Worm (Caenorhabditis elegans) whole organism, young adult: ENCODE measurements around the gene T09F3.4.

Experiments
- B0019.2 ChIP-seq: fragments of 200-800 bp; sonication (Bioruptor generic); conservative IDR thresholded peaks from 2 replicates; pipeline ENCODE4 v1.3.6; 2022; ENCODE audit warnings: missing genetic modification reagents, missing genetic modification characterization, missing compliant biosample characterization
- C06A6.2 ChIP-seq: fragments of 200-800 bp; sonication (Bioruptor generic); conservative IDR thresholded peaks from 2 replicates; pipeline ENCODE4 v1.3.6; 2022; ENCODE audit warnings: missing genetic modification characterization, missing compliant biosample characterization
- F23B12.7 ChIP-seq: sonication (generic microtip); optimal IDR thresholded peaks from 2 replicates; lab custom pipeline; 2017; ENCODE audit warnings: missing genetic modification characterization, mild to moderate bottlenecking, missing compliant biosample characterization, antibody characterized with exemption, moderate library complexity; ENCODE audit not compliant: insufficient read depth
- F33H1.4 ChIP-seq: fragments of 200-800 bp; sonication (Bioruptor generic); IDR thresholded peaks from 2 replicates; pipeline ENCODE4 v1.3.6; 2022; ENCODE audit warnings: missing genetic modification reagents, missing genetic modification characterization, missing compliant biosample characterization
- F52B5.7 ChIP-seq: sonication (generic microtip); optimal IDR thresholded peaks from 2 replicates; lab custom pipeline; 2016; ENCODE audit warnings: mild to moderate bottlenecking, missing genetic modification characterization, missing compliant biosample characterization
- F55B11.4 ChIP-seq: sonication (generic microtip); optimal IDR thresholded peaks from 2 replicates; lab custom pipeline; 2016; ENCODE audit warnings: missing compliant biosample characterization, missing genetic modification characterization, borderline replicate concordance; ENCODE audit not compliant: insufficient read depth
- Y53F4B.3 ChIP-seq: fragments of 200-800 bp; sonication (Bioruptor generic); IDR thresholded peaks from 2 replicates; pipeline ENCODE4 v1.3.6; 2022; ENCODE audit warnings: missing genetic modification reagents, missing genetic modification characterization, missing compliant biosample characterization
- Y79H2A.3 ChIP-seq: fragments of 200-800 bp; sonication (Bioruptor generic); conservative IDR thresholded peaks from 2 replicates; pipeline ENCODE4 v1.3.6; 2022; ENCODE audit warnings: missing genetic modification reagents, missing genetic modification characterization, missing compliant biosample characterization
- aptf-2 ChIP-seq: fragments of 200-800 bp; sonication (Bioruptor generic); conservative IDR thresholded peaks from 2 replicates; pipeline ENCODE4 v1.3.6; 2022; ENCODE audit warnings: missing genetic modification reagents, missing genetic modification characterization, missing compliant biosample characterization
- aptf-3 ChIP-seq: fragments of 200-800 bp; sonication (Bioruptor generic); IDR thresholded peaks from 2 replicates; pipeline ENCODE4 v1.3.6; 2022; ENCODE audit warnings: missing genetic modification characterization, missing compliant biosample characterization
- attf-3 ChIP-seq: fragments of 200-800 bp; sonication (Bioruptor generic); conservative IDR thresholded peaks from 2 replicates; pipeline ENCODE4 v1.3.6; 2022; ENCODE audit warnings: missing genetic modification reagents, missing genetic modification characterization, missing compliant biosample characterization
- attf-6 ChIP-seq: fragments of 200-800 bp; sonication (Bioruptor generic); IDR thresholded peaks from 2 replicates; pipeline ENCODE4 v1.3.6; 2022; ENCODE audit warnings: missing genetic modification reagents, missing genetic modification characterization, missing compliant biosample characterization
- cebp-1 ChIP-seq, 2 experiments: fragments of 200-800 bp in 1 of 2; sonication (Bioruptor generic) in 1 of 2; sonication (generic microtip) in 1 of 2; IDR thresholded peaks in 1 of 2; optimal IDR thresholded peaks in 1 of 2; 2 replicates each; pipeline versions ENCODE4 v1.3.6 to Lab custom; 2017 to 2022; ENCODE audit warnings: missing compliant biosample characterization in 2 of 2, missing genetic modification characterization in 2 of 2, mild to moderate bottlenecking in 1 of 2, missing genetic modification reagents in 1 of 2, moderate library complexity in 1 of 2
- cebp-2 ChIP-seq: fragments of 200-800 bp; sonication (Bioruptor generic); IDR thresholded peaks from 2 replicates; pipeline ENCODE4 v1.3.6; 2022; ENCODE audit warnings: missing genetic modification characterization, missing compliant biosample characterization
- die-1 ChIP-seq: sonication (generic microtip); optimal IDR thresholded peaks from 2 replicates; lab custom pipeline; 2016; ENCODE audit warnings: missing genotype, mild to moderate bottlenecking, missing genetic modification characterization, missing compliant biosample characterization
- dpl-1 ChIP-seq: fragments of 150-350 bp; optimal IDR thresholded peaks from 2 replicates; lab custom pipeline; 2014; ENCODE audit warnings: missing biosample characterization, missing genetic modification reagents, missing genetic modification characterization
- efl-1 ChIP-seq: fragments of 150-350 bp; optimal IDR thresholded peaks from 2 replicates; lab custom pipeline; 2014; ENCODE audit warnings: missing biosample characterization, missing genetic modification reagents, missing genetic modification characterization
- egrh-3 ChIP-seq: fragments of 200-800 bp; sonication (Bioruptor generic); IDR thresholded peaks from 2 replicates; pipeline ENCODE4 v1.3.6; 2022; ENCODE audit warnings: missing genetic modification reagents, missing genetic modification characterization, missing compliant biosample characterization
- him-1 ChIP-seq: sonication (generic microtip); optimal IDR thresholded peaks from 2 replicates; lab custom pipeline; 2016; ENCODE audit warnings: missing genotype, missing genetic modification reagents, missing genetic modification characterization, missing compliant biosample characterization
- lin-35 ChIP-seq, 3 experiments: fragments of 150-350 bp in 2 of 3; sonication (generic microtip) in 1 of 3; optimal IDR thresholded peaks; 2 replicates each; lab custom pipeline; 2014 to 2018; ENCODE audit warnings: missing biosample characterization in 3 of 3, missing genetic modification characterization in 3 of 3, missing genetic modification reagents in 3 of 3
- lin-54 ChIP-seq: fragments of 200-800 bp; sonication (Bioruptor generic); optimal IDR thresholded peaks from 2 replicates; lab custom pipeline; 2018; ENCODE audit warnings: mild to moderate bottlenecking, missing genetic modification characterization, missing compliant biosample characterization
- lsl-1 ChIP-seq: fragments of 200-800 bp; sonication (Bioruptor generic); optimal IDR thresholded peaks from 2 replicates; lab custom pipeline; 2018; ENCODE audit warnings: mild to moderate bottlenecking, missing genetic modification characterization, moderate library complexity, missing compliant biosample characterization
- madf-8 ChIP-seq: fragments of 200-800 bp; sonication (Bioruptor generic); conservative IDR thresholded peaks from 2 replicates; pipeline ENCODE4 v1.3.6; 2022; ENCODE audit warnings: missing genetic modification reagents, missing genetic modification characterization, missing compliant biosample characterization
- mcd-1 ChIP-seq: fragments of 200-800 bp; sonication (Bioruptor generic); IDR thresholded peaks from 2 replicates; pipeline ENCODE4 v1.3.6; 2022; ENCODE audit warnings: missing genetic modification reagents, missing genetic modification characterization, missing compliant biosample characterization
- mes-4 ChIP-seq: sonication (generic microtip); optimal IDR thresholded peaks from 2 replicates; lab custom pipeline; 2016; ENCODE audit warnings: missing genotype, missing genetic modification characterization, missing compliant biosample characterization
- mxl-1 ChIP-seq: sonication (generic microtip); optimal IDR thresholded peaks from 2 replicates; lab custom pipeline; 2016; ENCODE audit warnings: missing genetic modification characterization, missing compliant biosample characterization
- nfyb-1 ChIP-seq: fragments of 200-800 bp; sonication (Bioruptor generic); IDR thresholded peaks from 2 replicates; pipeline ENCODE4 v1.3.6; 2022; ENCODE audit warnings: missing genetic modification reagents, missing genetic modification characterization, missing compliant biosample characterization
- rcor-1 ChIP-seq: fragments of 200-800 bp; sonication (Bioruptor generic); IDR thresholded peaks from 2 replicates; pipeline ENCODE4 v1.3.6; 2022; ENCODE audit warnings: missing genetic modification reagents, missing genetic modification characterization, missing compliant biosample characterization
- snpc-4 ChIP-seq, 5 experiments: fragments of 150-350 bp in 1 of 5; sonication (generic microtip) in 4 of 5; optimal IDR thresholded peaks; 2 replicates each; lab custom pipeline; 2014 to 2018; ENCODE audit warnings: missing genetic modification characterization in 5 of 5, missing biosample characterization in 3 of 5, antibody characterized with exemption in 2 of 5, mild to moderate bottlenecking in 2 of 5, missing compliant biosample characterization in 2 of 5, missing genotype in 2 of 5, moderate library complexity in 2 of 5, missing genetic modification reagents in 1 of 5
- somi-1 ChIP-seq: fragments of 200-800 bp; sonication (Bioruptor generic); optimal IDR thresholded peaks from 2 replicates; lab custom pipeline; 2018; ENCODE audit warnings: mild to moderate bottlenecking, missing genetic modification characterization, missing compliant biosample characterization
- zfh-2 ChIP-seq: fragments of 200-800 bp; sonication (Bioruptor generic); conservative IDR thresholded peaks from 2 replicates; pipeline ENCODE4 v1.3.6; 2022; ENCODE audit warnings: missing genetic modification reagents, missing genetic modification characterization, missing compliant biosample characterization

The T09F3.4 gene

ce11 chrII:10349915-10350314 is 45.6 kb upstream of the T09F3.4 start, which contains the start of gene stip-1:
Gene stip-1, minus strand, starts transcription at chrII:10350012.
- no peak for TF ChIP-seq cebp-1 (GFP tag; IDR thresholded peaks at IDR 0.05; lab: Robert Waterston, UW)
- peak; percentile 48 for TF ChIP-seq cebp-1 (tag; optimal IDR thresholded peaks at IDR 0.05; lab: Kevin White, UChicago)
- TF ChIP-seq die-1 (tag; lab: Kevin White, UChicago), result no peak
- no peak for TF ChIP-seq him-1 (tag; lab: Kevin White, UChicago)
- TF ChIP-seq nfyb-1, result no peak

- TF ChIP-seq efl-1 (GFP tag; lab: Kevin White, UChicago), result peak; percentile 53
- TF ChIP-seq lin-54 (GFP tag; lab: Kevin White, UChicago), result peak; percentile 79
- TF ChIP-seq F33H1.4 (GFP tag; lab: Robert Waterston, UW), result no peak
- TF ChIP-seq dpl-1 (GFP tag; lab: Kevin White, UChicago), result peak; percentile 66
- peak; percentile 90 for TF ChIP-seq attf-3 (GFP tag; lab: Robert Waterston, UW)
- TF ChIP-seq lin-35 (GFP tag; optimal IDR thresholded peaks at IDR 0.05; lab: Kevin White, UChicago), result peak in 1 of 3 experiments; percentile 58
- TF ChIP-seq C06A6.2 (GFP tag; lab: Robert Waterston, UW), result no peak
Observed at ce11 chrII:10350487-10350886, 45.0 kb upstream of the T09F3.4 start, which contains the start of gene C07E3.9. Gene C07E3.9, plus strand, starts transcription at chrII:10350756.

ce11 chrII:10351963-10352362 is 43.5 kb upstream of the T09F3.4 start, which contains the start of gene C07E3.8:
Gene C07E3.8, plus strand, starts transcription at chrII:10352263.
- TF ChIP-seq madf-8 (GFP tag; lab: Robert Waterston, UW), result no peak
- no peak for TF ChIP-seq F55B11.4 (tag; lab: Kevin White, UChicago)
- TF ChIP-seq, all 124 proteins: peak for 0

- no peak for TF ChIP-seq egrh-3
Observed at ce11 chrII:10357468-10358007, 38.0 kb upstream of the T09F3.4 start, which contains the start of gene C07E3.3. Gene C07E3.3, minus strand, starts transcription at chrII:10357518.

DNA sequence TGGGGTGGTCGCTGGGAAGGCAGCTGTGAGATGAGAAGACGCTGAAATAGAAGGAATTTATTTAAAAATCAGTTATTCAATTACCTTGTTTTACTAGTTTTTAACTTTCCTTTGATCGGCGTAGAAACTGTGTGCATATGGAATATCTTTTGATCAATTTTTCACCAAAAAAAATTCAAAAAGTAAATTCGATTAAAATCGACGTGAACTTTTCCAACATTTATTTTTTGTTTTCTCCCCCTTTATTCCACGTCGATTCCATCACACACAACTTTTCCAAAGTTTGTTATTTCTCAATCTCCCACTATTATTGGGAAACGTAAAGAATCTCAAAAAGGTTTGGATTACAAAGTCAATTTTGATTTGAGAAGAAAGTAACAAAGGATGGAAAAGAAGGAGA is 35.0 kb upstream of the T09F3.4 start, which contains the start of gene C07E3.4:
TSS of gene C07E3.4 (plus strand) at position 301 of the 400 bp plus-strand sequence.
- TF ChIP-seq mes-4 (tag; lab: Kevin White, UChicago) (no peak), cebp-2 (no peak), lsl-1 (GFP tag; lab: Kevin White, UChicago) (no peak), snpc-4 (GFP tag; optimal IDR thresholded peaks at IDR 0.05; lab: Kevin White, UChicago) (no peak), snpc-4 (tag; optimal IDR thresholded peaks at IDR 0.05; lab: Kevin White, UChicago) (no peak), attf-6 (GFP tag; lab: Robert Waterston, UW) (no peak), rcor-1 (GFP tag; lab: Robert Waterston, UW) (no peak), Y53F4B.3 (GFP tag; lab: Robert Waterston, UW) (no peak), zfh-2 (GFP tag; lab: Robert Waterston, UW) (no peak)
- TF ChIP-seq, all 124 proteins: peak for 0

DNA sequence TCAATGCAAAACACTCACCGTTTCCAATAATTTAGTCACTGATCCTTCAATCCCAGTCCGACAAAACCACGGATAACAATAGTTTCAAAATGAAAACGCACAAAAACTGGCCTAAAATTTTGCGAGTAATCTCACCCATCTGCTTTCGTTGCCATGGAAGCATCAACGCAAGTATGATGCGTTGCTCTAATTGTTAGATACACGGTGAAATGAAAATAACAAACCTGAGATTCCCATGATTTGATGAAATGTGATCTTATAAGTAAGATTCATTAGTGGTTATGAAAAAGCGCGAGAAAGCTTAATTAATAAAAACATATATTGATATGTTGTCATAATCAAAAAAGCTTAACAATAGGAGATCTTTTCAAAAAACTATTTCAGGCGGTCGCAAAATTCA is 28.3 kb upstream of the T09F3.4 start, which contains the start of gene ceh-57:
TSS of gene ceh-57 (minus strand) at position 95 of the 400 bp plus-strand sequence.
- TF ChIP-seq somi-1 (GFP tag; lab: Kevin White, UChicago) (no peak), die-1 (tag; lab: Kevin White, UChicago) (no peak), mcd-1 (GFP tag; lab: Robert Waterston, UW) (no peak), aptf-3 (GFP tag; lab: Robert Waterston, UW) (no peak), mxl-1 (no peak), F52B5.7 (tag; lab: Kevin White, UChicago) (no peak), F23B12.7 (tag; lab: Kevin White, UChicago) (no peak), aptf-2 (no peak), B0019.2 (GFP tag; lab: Robert Waterston, UW) (no peak), Y79H2A.3 (GFP tag; lab: Robert Waterston, UW) (no peak)
